Fruit fly (Drosophila melanogaster) Kc167 (cell line): ENCODE data around the gene PIG-F.

Experiments used
- Myc ChIP-seq: fragments of >200 bp; optimal IDR thresholded peaks from 2 replicates; lab custom pipeline; 2017; ENCODE audit warnings: missing external identifiers
- Sin3A ChIP-seq: fragments of >200 bp; optimal IDR thresholded peaks from 2 replicates; lab custom pipeline; 2018; ENCODE audit warnings: missing external identifiers
- h ChIP-seq: fragments of >200 bp; optimal IDR thresholded peaks from 3 replicates; lab custom pipeline; 2018; ENCODE audit warnings: missing external identifiers
- insv ChIP-seq: fragments of >200 bp; optimal IDR thresholded peaks from 3 replicates; lab custom pipeline; 2018; ENCODE audit warnings: missing external identifiers
- psq ChIP-seq: fragments of >200 bp; optimal IDR thresholded peaks from 2 replicates; lab custom pipeline; 2017; ENCODE audit warnings: missing external identifiers
- ttk ChIP-seq: sonication (Bioruptor generic); optimal IDR thresholded peaks from 2 replicates; lab custom pipeline; 2017; ENCODE audit warnings: missing external identifiers

The PIG-F gene

dm6 chr3L:19590422-19590821 is 21.8 kb upstream of the PIG-F start, which contains the start of gene CG14100:
CG14100 (minus strand) TSS chr3L:19590524.
- no peak for TF ChIP-seq h (lab: Kevin White, UChicago)
- no peak for TF ChIP-seq Sin3A (lab: Kevin White, UChicago)
- TF ChIP-seq Myc: no peak
- no peak for TF ChIP-seq ttk (lab: Kevin White, UChicago)
- no peak for TF ChIP-seq insv (lab: Kevin White, UChicago)
- TF ChIP-seq psq: no peak

- TF ChIP-seq ttk (lab: Kevin White, UChicago): no peak
- TF ChIP-seq h (lab: Kevin White, UChicago): no peak
- TF ChIP-seq Sin3A (lab: Kevin White, UChicago): no peak
- TF ChIP-seq insv (lab: Kevin White, UChicago): no peak
- no peak for TF ChIP-seq psq
- TF ChIP-seq Myc: no peak
Measured at dm6 chr3L:19598369-19599148, 13.7 kb upstream of the PIG-F start, which contains the start of the genes ash1 and Taf6. ash1 (minus strand) TSS chr3L:19598755. Taf6 (plus strand) TSS chr3L:19599088.

- TF ChIP-seq Sin3A (lab: Kevin White, UChicago) (no peak), Myc (no peak), h (lab: Kevin White, UChicago) (no peak), insv (lab: Kevin White, UChicago) (no peak), psq (no peak), ttk (lab: Kevin White, UChicago) (no peak)
Measured at dm6 chr3L:19601413-19601812, 10.8 kb upstream of the PIG-F start, which contains the start of gene CG9368. CG9368 (plus strand) TSS chr3L:19601633.

dm6 chr3L:19605974-19606497 is 6.2 kb upstream of the PIG-F start, which contains the start of the genes lush and CG9372:
lush (minus strand) TSS chr3L:19606090.
CG9372 (plus strand) TSS chr3L:19606208.
- TF ChIP-seq insv (lab: Kevin White, UChicago): no peak
- no peak for TF ChIP-seq psq
- no peak for TF ChIP-seq Sin3A (lab: Kevin White, UChicago)
- TF ChIP-seq ttk (lab: Kevin White, UChicago): no peak
- no peak for TF ChIP-seq Myc
- TF ChIP-seq h (lab: Kevin White, UChicago): no peak

dm6 chr3L:19618072-19618958 is 6.1 kb downstream of the PIG-F start, which contains the start of gene asf1:
asf1 (plus strand) TSS chr3L:19618894.
- TF ChIP-seq psq (no peak), ttk (lab: Kevin White, UChicago) (no peak), insv (lab: Kevin White, UChicago) (no peak), Myc (no peak), h (lab: Kevin White, UChicago) (no peak), Sin3A (lab: Kevin White, UChicago) (no peak)

dm6 chr3L:19630701-19631100 is 18.4 kb downstream of the PIG-F start:
- no peak for TF ChIP-seq Myc
- no peak for TF ChIP-seq psq
- no peak for TF ChIP-seq h (lab: Kevin White, UChicago)
- TF ChIP-seq insv (lab: Kevin White, UChicago): no peak
- TF ChIP-seq Sin3A (lab: Kevin White, UChicago): no peak
- no peak for TF ChIP-seq ttk (lab: Kevin White, UChicago)

dm6 chr3L:19631867-19632266 is 19.6 kb downstream of the PIG-F start:
- TF ChIP-seq Myc (no peak), psq (no peak), insv (lab: Kevin White, UChicago) (no peak), Sin3A (lab: Kevin White, UChicago) (no peak), ttk (lab: Kevin White, UChicago) (no peak), h (lab: Kevin White, UChicago) (no peak)

dm6 chr3L:19632766-19633632 is 20.7 kb downstream of the PIG-F start:
- TF ChIP-seq insv (lab: Kevin White, UChicago): no peak
- TF ChIP-seq Myc: no peak
- TF ChIP-seq h (lab: Kevin White, UChicago): no peak
- no peak for TF ChIP-seq ttk (lab: Kevin White, UChicago)
- no peak for TF ChIP-seq psq
- no peak for TF ChIP-seq Sin3A (lab: Kevin White, UChicago)

dm6 chr3L:19634788-19635448 is 22.7 kb downstream of the PIG-F start:
- TF ChIP-seq h (lab: Kevin White, UChicago) (no peak), psq (no peak), Myc (no peak), insv (lab: Kevin White, UChicago) (no peak), ttk (lab: Kevin White, UChicago) (no peak), Sin3A (lab: Kevin White, UChicago) (no peak)

- TF ChIP-seq h (lab: Kevin White, UChicago) (no peak), ttk (lab: Kevin White, UChicago) (no peak), Myc (no peak), Sin3A (lab: Kevin White, UChicago) (no peak), insv (lab: Kevin White, UChicago) (no peak), psq (no peak)
Measured at dm6 chr3L:19635478-19635996, 23.3 kb downstream of the PIG-F start, which contains the start of gene wnd. wnd (minus strand) TSS chr3L:19635783.
